Worm (Caenorhabditis elegans): ENCODE results near the gene F57B1.1.

- no peak for TF ChIP-seq unc-62 (GFP tag; optimal IDR thresholded peaks at IDR 0.05)
- no peak for TF ChIP-seq lin-15B (tag; optimal IDR thresholded peaks at IDR 0.05)
- TF ChIP-seq skn-1 (tag; optimal IDR thresholded peaks at IDR 0.05), result no peak
- no peak for TF ChIP-seq unc-39 (tag; optimal IDR thresholded peaks at IDR 0.05)
- no peak for TF ChIP-seq nhr-77 (tag; optimal IDR thresholded peaks at IDR 0.05)
- no peak for TF ChIP-seq pha-4 (tag; optimal IDR thresholded peaks at IDR 0.05)
- TF ChIP-seq nhr-11 (tag; optimal IDR thresholded peaks at IDR 0.05), result no peak
Measured at ce11 chrV:13209567-13209966, 14.1 kb upstream of the F57B1.1 start, which contains the start of gene F57B1.6.

All from whole organism, L3 larva.